Fruit fly (Drosophila melanogaster): ENCODE data around the gene CG16952.

DNA sequence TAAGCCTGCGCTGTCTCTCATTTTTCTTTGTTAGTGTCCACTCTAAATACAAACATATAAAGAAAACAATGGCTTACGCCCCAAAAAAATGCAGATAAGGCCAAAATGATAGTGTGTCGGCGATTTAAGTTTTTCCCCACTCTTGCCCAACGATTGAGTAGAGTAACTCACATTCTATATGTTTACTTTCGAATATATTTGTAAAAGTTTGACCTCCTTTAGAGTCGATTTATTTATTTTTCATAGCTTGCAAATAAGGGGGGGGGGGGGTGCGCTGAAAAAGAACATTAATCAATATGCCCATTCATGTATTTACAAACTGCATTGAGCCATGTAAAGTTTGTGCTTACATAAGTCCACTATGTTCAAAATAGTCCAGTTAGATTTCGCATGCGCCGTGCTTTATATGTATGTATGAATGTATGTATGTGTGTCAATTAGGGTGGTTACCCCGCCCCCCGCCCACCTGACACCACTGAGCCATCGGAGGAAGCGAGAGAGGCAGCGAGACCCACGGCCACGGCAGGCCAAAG lies 23.8 kb downstream of the CG16952 start:
- TF ChIP-seq brk (GFP tag; optimal IDR thresholded peaks at IDR 0.05) (no peak), N (GFP tag; optimal IDR thresholded peaks at IDR 0.05) (no peak), lola (GFP tag; optimal IDR thresholded peaks at IDR 0.05) (no peak), pan (optimal IDR thresholded peaks at IDR 0.05) (no peak), usp (GFP tag; optimal IDR thresholded peaks at IDR 0.05) (no peak), psq (GFP tag; optimal IDR thresholded peaks at IDR 0.05) (no peak), CG32264 (GFP tag; optimal IDR thresholded peaks at IDR 0.05) (no peak), dsf (GFP tag; optimal IDR thresholded peaks at IDR 0.05; ENCODE audit: borderline replicate concordance) (no peak), HLH106 (tag; optimal IDR thresholded peaks at IDR 0.05) (no peak), tai (GFP tag; optimal IDR thresholded peaks at IDR 0.05) (no peak), br (GFP tag; optimal IDR thresholded peaks at IDR 0.05) (no peak)
